Fruit fly (Drosophila melanogaster) S2 (cell line): ENCODE results near the gene sima.

ENCODE experiments used
- CG8478 ChIP-seq: fragments of >200 bp; optimal IDR thresholded peaks from 2 replicates; lab custom pipeline; 2018
- CTCF ChIP-seq, 2 experiments: fragments of >200 bp; optimal IDR thresholded peaks; 2 replicates each; lab custom pipeline; 2018

- TF ChIP-seq CG8478 (no peak), CTCF (optimal IDR thresholded peaks at IDR 0.05; lab: Kevin White, UChicago) (no peak)
Measured at dm6 chr3R:30098229-30098628, 40.1 kb downstream of the sima start.
